Fruit fly (Drosophila melanogaster) whole organism, embryonic: ENCODE data around the gene Grasp65.

Experiments
- Blimp-1 ChIP-seq: fragments of 200-800 bp; sonication (Bioruptor generic); optimal IDR thresholded peaks from 3 replicates; lab custom pipeline; 2018; ENCODE audit warnings: missing biosample characterization, missing genetic modification characterization, mild to moderate bottlenecking, moderate library complexity, missing genetic modification reagents
- CG10654 ChIP-seq: fragments of 200-800 bp; sonication (Bioruptor generic); optimal IDR thresholded peaks from 2 replicates; lab custom pipeline; 2016; ENCODE audit warnings: missing biosample characterization, missing genetic modification characterization
- CG11504 ChIP-seq: fragments of 200-800 bp; sonication (Bioruptor generic); optimal IDR thresholded peaks from 3 replicates; lab custom pipeline; 2019; ENCODE audit warnings: missing biosample characterization, mild to moderate bottlenecking, missing genetic modification characterization, moderate library complexity
- CG12299 ChIP-seq: fragments of 200-800 bp; sonication (Bioruptor generic); optimal IDR thresholded peaks from 2 replicates; lab custom pipeline; 2018; ENCODE audit warnings: missing biosample characterization, mild to moderate bottlenecking, missing genetic modification characterization
- CG1529 ChIP-seq: fragments of 200-800 bp; sonication (Bioruptor generic); optimal IDR thresholded peaks from 3 replicates; lab custom pipeline; 2018; ENCODE audit warnings: missing biosample characterization, missing genetic modification characterization
- CG16779 ChIP-seq: fragments of 200-800 bp; sonication (Bioruptor generic); IDR thresholded peaks from 2 replicates; pipeline ENCODE4 v1.3.6; 2022; ENCODE audit warnings: missing biosample characterization, missing genetic modification characterization
- CG17612 ChIP-seq: fragments of 200-800 bp; sonication (Bioruptor generic); IDR thresholded peaks from 2 replicates; pipeline ENCODE4 v1.3.6; 2022; ENCODE audit warnings: missing biosample characterization, missing genetic modification characterization
- CG17829 ChIP-seq: fragments of 200-800 bp; optimal IDR thresholded peaks from 2 replicates; lab custom pipeline; 2019; ENCODE audit warnings: missing biosample characterization, mild to moderate bottlenecking, missing genetic modification characterization, moderate library complexity
- CG3163 ChIP-seq: fragments of 200-800 bp; sonication (Bioruptor generic); optimal IDR thresholded peaks from 3 replicates; lab custom pipeline; 2016; ENCODE audit warnings: missing biosample characterization, missing genetic modification characterization
- CG32532 ChIP-seq: fragments of 200-800 bp; sonication (Bioruptor generic); IDR thresholded peaks from 2 replicates; pipeline ENCODE4 v1.3.6; 2022; ENCODE audit warnings: missing biosample characterization, missing genetic modification characterization
- CG42726 ChIP-seq: fragments of 200-800 bp; sonication (Bioruptor generic); IDR thresholded peaks from 2 replicates; pipeline ENCODE4 v1.3.6; 2022; ENCODE audit warnings: missing biosample characterization, missing genetic modification characterization; ENCODE audit not compliant: partially characterized antibody
- CG43689 ChIP-seq: fragments of 200-800 bp; sonication (Bioruptor generic); IDR thresholded peaks from 2 replicates; pipeline ENCODE4 v1.3.6; 2022; ENCODE audit warnings: missing biosample characterization, missing genetic modification characterization
- CG4730 ChIP-seq: fragments of 200-800 bp; sonication (Bioruptor generic); IDR thresholded peaks from 2 replicates; pipeline ENCODE4 v1.3.6; 2022; ENCODE audit warnings: missing biosample characterization, missing genetic modification characterization
- CG4854 ChIP-seq: fragments of 200-800 bp; sonication (Bioruptor generic); optimal IDR thresholded peaks from 2 replicates; lab custom pipeline; 2016; ENCODE audit warnings: missing biosample characterization, missing genetic modification characterization, inconsistent platforms
- CG7271 ChIP-seq: fragments of 200-800 bp; sonication (Bioruptor generic); optimal IDR thresholded peaks from 2 replicates; lab custom pipeline; 2018; ENCODE audit warnings: missing biosample characterization, mild to moderate bottlenecking, missing genetic modification characterization, moderate library complexity
- CG7987 ChIP-seq: fragments of 200-800 bp; sonication (Bioruptor generic); optimal IDR thresholded peaks from 2 replicates; lab custom pipeline; 2018; ENCODE audit warnings: missing biosample characterization, mild to moderate bottlenecking, missing genetic modification characterization, moderate library complexity
- CG9215 ChIP-seq: fragments of 200-800 bp; sonication (Bioruptor generic); IDR thresholded peaks from 2 replicates; pipeline ENCODE4 v1.3.6; 2022; ENCODE audit warnings: missing biosample characterization, missing genetic modification characterization
- CG9932 ChIP-seq: fragments of 200-800 bp; sonication (Bioruptor generic); IDR thresholded peaks from 2 replicates; pipeline ENCODE4 v1.3.6; 2022; ENCODE audit warnings: missing biosample characterization, missing genetic modification characterization
- CHES-1-like ChIP-seq: fragments of 200-800 bp; sonication (Bioruptor generic); optimal IDR thresholded peaks from 2 replicates; lab custom pipeline; 2016; ENCODE audit warnings: missing biosample characterization, missing genetic modification characterization
- Camta ChIP-seq: fragments of 200-800 bp; sonication (Bioruptor generic); optimal IDR thresholded peaks from 2 replicates; lab custom pipeline; 2016; ENCODE audit warnings: missing biosample characterization, missing genetic modification characterization
- Deaf1 ChIP-seq: fragments of 200-800 bp; optimal IDR thresholded peaks from 3 replicates; lab custom pipeline; 2019; ENCODE audit warnings: missing biosample characterization, mild to moderate bottlenecking, missing genetic modification characterization, moderate library complexity
- Doc3 ChIP-seq: fragments of 200-800 bp; sonication (Bioruptor generic); IDR thresholded peaks from 3 replicates; pipeline ENCODE4 v1.3.6; 2022; ENCODE audit warnings: missing biosample characterization, missing genetic modification characterization; ENCODE audit not compliant: partially characterized antibody
- Dref ChIP-seq: fragments of 200-800 bp; sonication (Bioruptor generic); IDR thresholded peaks from 2 replicates; pipeline ENCODE4 v1.3.6; 2022; ENCODE audit warnings: missing biosample characterization, missing genetic modification characterization
- Drgx ChIP-seq: fragments of 200-800 bp; sonication (Bioruptor generic); IDR thresholded peaks from 2 replicates; pipeline ENCODE4 v1.3.6; 2022; ENCODE audit warnings: missing biosample characterization, missing genetic modification characterization
- ERR ChIP-seq: fragments of 200-800 bp; sonication (Bioruptor generic); optimal IDR thresholded peaks from 2 replicates; lab custom pipeline; 2016; ENCODE audit warnings: missing biosample characterization, missing genetic modification characterization
- Eip74EF ChIP-seq, 2 experiments: fragments of 200-800 bp in 1 of 2; fragments of >200 bp in 1 of 2; sonication (Bioruptor generic) in 1 of 2; optimal IDR thresholded peaks; 2 replicates each; lab custom pipeline; 2017 to 2019; ENCODE audit warnings: missing biosample characterization in 2 of 2, missing genetic modification characterization in 2 of 2, mild to moderate bottlenecking in 1 of 2, moderate library complexity in 1 of 2
- HLHmδ ChIP-seq: fragments of 200-800 bp; sonication (Bioruptor generic); optimal IDR thresholded peaks from 2 replicates; lab custom pipeline; 2018; ENCODE audit warnings: missing biosample characterization, mild to moderate bottlenecking, missing genetic modification characterization, moderate library complexity
- Myb ChIP-seq: fragments of 200-800 bp; sonication (Bioruptor generic); optimal IDR thresholded peaks from 2 replicates; lab custom pipeline; 2016; ENCODE audit warnings: missing biosample characterization, missing genetic modification characterization
- Oli ChIP-seq: fragments of 200-800 bp; sonication (Bioruptor generic); optimal IDR thresholded peaks from 2 replicates; lab custom pipeline; 2018; ENCODE audit warnings: missing biosample characterization, mild to moderate bottlenecking, missing genetic modification characterization, moderate library complexity
- Ravus ChIP-seq: fragments of 200-800 bp; sonication (Bioruptor generic); IDR thresholded peaks from 2 replicates; pipeline ENCODE4 v1.3.6; 2022; ENCODE audit warnings: missing biosample characterization, missing genetic modification characterization
- Sry-β ChIP-seq: fragments of 200-800 bp; sonication (Bioruptor generic); optimal IDR thresholded peaks from 2 replicates; lab custom pipeline; 2018; ENCODE audit warnings: missing biosample characterization, mild to moderate bottlenecking, missing genetic modification characterization, moderate library complexity
- TFAM ChIP-seq: fragments of 200-800 bp; sonication (Bioruptor generic); optimal IDR thresholded peaks from 2 replicates; lab custom pipeline; 2017; ENCODE audit warnings: missing biosample characterization, missing genetic modification characterization, inconsistent platforms
- Usf ChIP-seq: fragments of 200-800 bp; sonication (Bioruptor generic); optimal IDR thresholded peaks from 2 replicates; lab custom pipeline; 2017; ENCODE audit warnings: missing genotype, missing biosample characterization, missing genetic modification characterization
- ab ChIP-seq: fragments of 200-800 bp; sonication (Bioruptor generic); optimal IDR thresholded peaks from 2 replicates; lab custom pipeline; 2016; ENCODE audit warnings: missing biosample characterization, missing genetic modification characterization
- abd-A ChIP-seq: fragments of 200-800 bp; sonication (Bioruptor generic); optimal IDR thresholded peaks from 3 replicates; lab custom pipeline; 2019; ENCODE audit warnings: missing biosample characterization, mild to moderate bottlenecking, missing genetic modification characterization, moderate library complexity
- amos ChIP-seq: fragments of 200-800 bp; sonication (Bioruptor generic); IDR thresholded peaks from 2 replicates; pipeline ENCODE4 v1.3.6; 2022; ENCODE audit warnings: missing biosample characterization, missing genetic modification characterization; ENCODE audit not compliant: partially characterized antibody
- ewg ChIP-seq: fragments of 200-800 bp; sonication (Bioruptor generic); optimal IDR thresholded peaks from 3 replicates; lab custom pipeline; 2017; ENCODE audit warnings: mild to moderate bottlenecking, missing biosample characterization, missing genetic modification reagents, missing genetic modification characterization
- exex ChIP-seq: fragments of 200-800 bp; sonication (Bioruptor generic); optimal IDR thresholded peaks from 4 replicates; lab custom pipeline; 2018; ENCODE audit warnings: missing biosample characterization, mild to moderate bottlenecking, missing genetic modification characterization, moderate library complexity
- ftz-f1 ChIP-seq: fragments of 200-800 bp; sonication (Bioruptor generic); optimal IDR thresholded peaks from 2 replicates; lab custom pipeline; 2016; ENCODE audit warnings: missing biosample characterization, missing genetic modification characterization
- jumu ChIP-seq: fragments of 200-800 bp; sonication (Bioruptor generic); optimal IDR thresholded peaks from 3 replicates; lab custom pipeline; 2016; ENCODE audit warnings: missing biosample characterization, missing genetic modification characterization
- lilli ChIP-seq: fragments of 200-800 bp; sonication (Bioruptor generic); optimal IDR thresholded peaks from 3 replicates; lab custom pipeline; 2016; ENCODE audit warnings: missing biosample characterization, missing genetic modification characterization
- nerfin-1 ChIP-seq: fragments of 200-800 bp; sonication (Bioruptor generic); optimal IDR thresholded peaks from 3 replicates; lab custom pipeline; 2019; ENCODE audit warnings: missing biosample characterization, mild to moderate bottlenecking, missing genetic modification characterization, moderate library complexity
- odd ChIP-seq: fragments of 200-800 bp; sonication (Bioruptor generic); optimal IDR thresholded peaks from 2 replicates; lab custom pipeline; 2017; ENCODE audit warnings: missing biosample characterization, mild to moderate bottlenecking, missing genetic modification characterization
- otp ChIP-seq: fragments of 200-800 bp; sonication (Bioruptor generic); IDR thresholded peaks from 3 replicates; pipeline ENCODE4, ENCODE4 v1.3.6; 2022; ENCODE audit warnings: missing biosample characterization, missing genetic modification characterization
- pita ChIP-seq: fragments of 200-800 bp; sonication (Bioruptor generic); optimal IDR thresholded peaks from 2 replicates; lab custom pipeline; 2017; ENCODE audit warnings: missing biosample characterization, mild to moderate bottlenecking, missing genetic modification characterization
- schlank ChIP-seq: fragments of 200-800 bp; sonication (Bioruptor generic); optimal IDR thresholded peaks from 2 replicates; lab custom pipeline; 2018; ENCODE audit warnings: missing biosample characterization, mild to moderate bottlenecking, missing genetic modification characterization
- sqz ChIP-seq: fragments of 200-800 bp; sonication (Bioruptor generic); optimal IDR thresholded peaks from 3 replicates; lab custom pipeline; 2018; ENCODE audit warnings: missing biosample characterization, mild to moderate bottlenecking, missing genetic modification characterization
- tio ChIP-seq: fragments of 200-800 bp; sonication (Bioruptor generic); optimal IDR thresholded peaks from 2 replicates; lab custom pipeline; 2017; ENCODE audit warnings: missing biosample characterization, missing genetic modification characterization, inconsistent platforms
- trh ChIP-seq: fragments of 200-800 bp; sonication (Bioruptor generic); optimal IDR thresholded peaks from 2 replicates; lab custom pipeline; 2016; ENCODE audit warnings: missing biosample characterization, missing genetic modification characterization

Gene Grasp65

dm6 chr3L:19908201-19909127, 16.3 kb upstream of the Grasp65 start (continued):
- TF ChIP-seq CG17829 (tag; lab: Kevin White, UChicago) (no peak), CG4854 (GFP tag; lab: Kevin White, UChicago) (no peak), CG10654 (no peak), CG12299 (tag; lab: Kevin White, UChicago) (no peak), jumu (no peak), CG11504 (tag; lab: Kevin White, UChicago) (no peak), Ravus (no peak), Oli (tag; lab: Kevin White, UChicago) (no peak), HLHmδ (peak; percentile 31), CG1529 (GFP tag; lab: Kevin White, UChicago) (no peak), Myb (no peak), CG9932 (GFP tag; lab: Robert Waterston, UW) (no peak), TFAM (GFP tag; lab: Kevin White, UChicago) (no peak), CG9215 (GFP tag; lab: Robert Waterston, UW) (no peak), ab (GFP tag; lab: Kevin White, UChicago) (no peak), Usf (no peak), CG43689 (GFP tag; lab: Robert Waterston, UW) (no peak), nerfin-1 (peak; percentile 72), CG42726 (GFP tag; lab: Robert Waterston, UW) (no peak), CG7271 (tag; lab: Kevin White, UChicago) (no peak), ERR (GFP tag; lab: Kevin White, UChicago) (no peak), CHES-1-like (GFP tag; lab: Kevin White, UChicago) (no peak), Doc3 (no peak), exex (tag; lab: Kevin White, UChicago) (peak; percentile 5), CG3163 (GFP tag; lab: Kevin White, UChicago) (peak; percentile 54), Eip74EF (GFP tag; optimal IDR thresholded peaks at IDR 0.05; lab: Kevin White, UChicago) (no peak), CG16779 (GFP tag; lab: Robert Waterston, UW) (no peak), schlank (tag; lab: Kevin White, UChicago) (no peak), Blimp-1 (no peak), lilli (GFP tag; lab: Kevin White, UChicago) (no peak), sqz (GFP tag; lab: Kevin White, UChicago) (peak; percentile 84), Deaf1 (no peak), abd-A (tag; lab: Kevin White, UChicago) (peak; percentile 1), pita (GFP tag; lab: Kevin White, UChicago) (no peak), Camta (GFP tag; lab: Kevin White, UChicago) (no peak), odd (no peak), ftz-f1 (GFP tag; lab: Kevin White, UChicago) (peak; percentile 38), tio (GFP tag; lab: Kevin White, UChicago) (no peak), CG7987 (GFP tag; lab: Kevin White, UChicago) (no peak), CG17612 (GFP tag; lab: Robert Waterston, UW) (no peak), otp (GFP tag; lab: Robert Waterston, UW) (no peak), Drgx (GFP tag; lab: Robert Waterston, UW) (no peak), Sry-β (GFP tag; lab: Kevin White, UChicago) (no peak), trh (GFP tag; lab: Kevin White, UChicago) (no peak), CG4730 (no peak), amos (0 out of 2 replicates have a peak, but pooled peaks have one; percentile 4), ewg (GFP tag; lab: Kevin White, UChicago) (no peak), Dref (no peak), CG32532 (no peak)
